In genomic region chrIV:3337275-3337674, ce11 we compare ENCODE assay signal across 6 worm cellular contexts.
TF ChIP-seq lines count a peak whose summit lies in the region.

No protein-coding gene starts in this region.

TF ChIP-seq in whole organism, L1 larva, 84 proteins besides CTCF, POLR2A, EP300 and RAD21:
- TF ChIP-seq unc-86 (tag; optimal IDR thresholded peaks at IDR 0.05; lab: Kevin White, UChicago) (no peak), ceh-8 (GFP tag; optimal IDR thresholded peaks at IDR 0.05; lab: Kevin White, UChicago) (peak; percentile 89), nhr-47 (tag; optimal IDR thresholded peaks at IDR 0.05; lab: Kevin White, UChicago) (no peak), unc-130 (tag; optimal IDR thresholded peaks at IDR 0.05; lab: Kevin White, UChicago) (no peak), sup-37 (GFP tag; optimal IDR thresholded peaks at IDR 0.05; lab: Kevin White, UChicago) (no peak), elt-3 (tag; optimal IDR thresholded peaks at IDR 0.05; lab: Kevin White, UChicago) (no peak)

TF ChIP-seq in whole organism, L4 larva, 104 proteins besides CTCF, POLR2A, EP300 and RAD21:
- no peak for TF ChIP-seq spr-1 (tag; optimal IDR thresholded peaks at IDR 0.05; lab: Kevin White, UChicago)
- TF ChIP-seq aha-1 (tag; lab: Kevin White, UChicago), result peak; percentile 24
- no peak for TF ChIP-seq mep-1 (tag; optimal IDR thresholded peaks at IDR 0.05; lab: Kevin White, UChicago)
- TF ChIP-seq daf-12 (tag; optimal IDR thresholded peaks at IDR 0.05; lab: Kevin White, UChicago), result no peak
- peak; percentile 75; the same call in 1 of the 2 replicates for TF ChIP-seq pha-4 (GFP tag; IDR thresholded peaks at IDR 0.05; lab: Robert Waterston, UW)
- no peak for TF ChIP-seq pha-4 (tag; optimal IDR thresholded peaks at IDR 0.05; lab: Kevin White, UChicago)
- TF ChIP-seq egl-43 (GFP tag; IDR thresholded peaks at IDR 0.05; lab: Robert Waterston, UW), result peak; percentile 61; the same call in 1 of the 2 replicates
- TF ChIP-seq set-16 (GFP tag; IDR thresholded peaks at IDR 0.05; lab: Robert Waterston, UW), result peak; percentile 99
- peak; percentile 26 for TF ChIP-seq sdz-12 (GFP tag; optimal IDR thresholded peaks at IDR 0.05; lab: Kevin White, UChicago)
- TF ChIP-seq unc-62 (GFP tag; optimal IDR thresholded peaks at IDR 0.05 in 1 of 2; lab: Kevin White, UChicago), result peak in 1 of 2 experiments; percentile 9
- TF ChIP-seq unc-62 (tag; optimal IDR thresholded peaks at IDR 0.05; lab: Kevin White, UChicago), result no peak
TF ChIP-seq in whole organism, L4 larva: peak in this region for 6.

TF ChIP-seq in whole organism, early embryonic, 17 proteins besides CTCF, POLR2A, EP300 and RAD21:
- TF ChIP-seq aly-1 (tag; optimal IDR thresholded peaks at IDR 0.05; lab: Kevin White, UChicago) (no peak), tra-4 (tag; optimal IDR thresholded peaks at IDR 0.05; lab: Kevin White, UChicago) (no peak), scrt-1 (GFP tag; IDR thresholded peaks at IDR 0.05; lab: Robert Waterston, UW) (0 out of 2 replicates have a peak, but pooled peaks have one; percentile 55), pes-1 (GFP tag; IDR thresholded peaks at IDR 0.05; lab: Robert Waterston, UW) (peak; percentile 25; the same call in 1 of the 2 replicates), B0310.2 (tag; optimal IDR thresholded peaks at IDR 0.05; lab: Kevin White, UChicago) (no peak), hmg-4 (GFP tag; optimal IDR thresholded peaks at IDR 0.05; lab: Kevin White, UChicago) (peak; percentile 76), sea-1 (GFP tag; conservative IDR thresholded peaks at IDR 0.05; lab: Robert Waterston, UW) (peak; percentile 31; the same call in 1 of the 2 replicates), tbx-11 (GFP tag; IDR thresholded peaks at IDR 0.05; lab: Robert Waterston, UW) (0 out of 2 replicates have a peak, but pooled peaks have one; percentile 55), tbx-37 (GFP tag; conservative IDR thresholded peaks at IDR 0.05; lab: Robert Waterston, UW) (no peak)

TF ChIP-seq in whole organism, midembryonic, 9 proteins besides CTCF, POLR2A, EP300 and RAD21:
- TF ChIP-seq T22C8.4 (GFP tag; IDR thresholded peaks at IDR 0.05; lab: Robert Waterston, UW) (0 out of 2 replicates have a peak, but pooled peaks have one; percentile 25), ztf-23 (GFP tag; IDR thresholded peaks at IDR 0.05; lab: Robert Waterston, UW) (peak; percentile 72), ztf-29 (GFP tag; IDR thresholded peaks at IDR 0.05; lab: Robert Waterston, UW) (no peak), flt-1 (GFP tag; IDR thresholded peaks at IDR 0.05; lab: Robert Waterston, UW) (peak; percentile 74), med-1 (GFP tag; optimal IDR thresholded peaks at IDR 0.05; lab: Kevin White, UChicago; ENCODE audit: insufficient read depth) (no peak), tab-1 (GFP tag; IDR thresholded peaks at IDR 0.05; lab: Robert Waterston, UW) (no peak; the same call in none of the 2 replicates), ref-1 (GFP tag; conservative IDR thresholded peaks at IDR 0.05; lab: Robert Waterston, UW) (peak; percentile 57), klf-2 (GFP tag; conservative IDR thresholded peaks at IDR 0.05; lab: Robert Waterston, UW) (no peak), cog-1 (tag; optimal IDR thresholded peaks at IDR 0.05; lab: Kevin White, UChicago) (no peak)

TF ChIP-seq in whole organism, mixed stage, embryonic, 35 proteins besides CTCF, POLR2A, EP300 and RAD21:
- TF ChIP-seq zip-8 (tag; optimal IDR thresholded peaks at IDR 0.05; lab: Kevin White, UChicago) (no peak), ceh-39 (tag; optimal IDR thresholded peaks at IDR 0.05; lab: Kevin White, UChicago) (no peak), blmp-1 (tag; optimal IDR thresholded peaks at IDR 0.05; lab: Kevin White, UChicago) (no peak), sptf-1 (tag; optimal IDR thresholded peaks at IDR 0.05; lab: Kevin White, UChicago) (peak; percentile 65), drap-1 (GFP tag; optimal IDR thresholded peaks at IDR 0.05; lab: Kevin White, UChicago) (peak; percentile 36), ces-1 (GFP tag; optimal IDR thresholded peaks at IDR 0.05; lab: Kevin White, UChicago) (no peak), sem-2 (GFP tag; optimal IDR thresholded peaks at IDR 0.05; lab: Kevin White, UChicago) (peak; percentile 22), lin-32 (GFP tag; optimal IDR thresholded peaks at IDR 0.05; lab: Kevin White, UChicago) (no peak), nhr-28 (tag; optimal IDR thresholded peaks at IDR 0.05; lab: Kevin White, UChicago) (no peak), nhr-237 (tag; optimal IDR thresholded peaks at IDR 0.05; lab: Kevin White, UChicago) (no peak), ceh-43 (GFP tag; optimal IDR thresholded peaks at IDR 0.05; lab: Kevin White, UChicago) (peak; percentile 10), mls-2 (tag; optimal IDR thresholded peaks at IDR 0.05; lab: Kevin White, UChicago) (peak; percentile 51), cnd-1 (tag; optimal IDR thresholded peaks at IDR 0.05; lab: Kevin White, UChicago) (peak; percentile 46), mep-1 (tag; optimal IDR thresholded peaks at IDR 0.05; lab: Kevin White, UChicago) (no peak), M03D4.4 (tag; optimal IDR thresholded peaks at IDR 0.05; lab: Kevin White, UChicago) (no peak), ceh-83 (GFP tag; optimal IDR thresholded peaks at IDR 0.05; lab: Kevin White, UChicago) (peak; percentile 66)

TF ChIP-seq in whole organism, young adult, 124 proteins besides CTCF, POLR2A, EP300 and RAD21 (continues in another document):
- TF ChIP-seq somi-1 (GFP tag; optimal IDR thresholded peaks at IDR 0.05; lab: Kevin White, UChicago), result peak; percentile 42
- no peak for TF ChIP-seq fkh-3 (tag; optimal IDR thresholded peaks at IDR 0.05; lab: Kevin White, UChicago)
- peak; percentile 32; the same call in 1 of the 2 replicates for TF ChIP-seq K11D2.4 (GFP tag; IDR thresholded peaks at IDR 0.05; lab: Robert Waterston, UW)
- TF ChIP-seq ztf-25 (GFP tag; IDR thresholded peaks at IDR 0.05; lab: Robert Waterston, UW), result 0 out of 2 replicates have a peak, but pooled peaks have one; percentile 4
- TF ChIP-seq F57C9.4 (tag; optimal IDR thresholded peaks at IDR 0.05; lab: Kevin White, UChicago), result no peak
- TF ChIP-seq mes-4 (tag; optimal IDR thresholded peaks at IDR 0.05; lab: Kevin White, UChicago), result no peak
- TF ChIP-seq madf-6 (GFP tag; IDR thresholded peaks at IDR 0.05; lab: Robert Waterston, UW), result peak; percentile 35
- TF ChIP-seq mcd-1 (GFP tag; IDR thresholded peaks at IDR 0.05; lab: Robert Waterston, UW), result peak; percentile 55; the same call in 1 of the 2 replicates
- no peak for TF ChIP-seq T26A5.8 (tag; optimal IDR thresholded peaks at IDR 0.05; lab: Kevin White, UChicago)
- no peak for TF ChIP-seq F22D6.2 (tag; optimal IDR thresholded peaks at IDR 0.05; lab: Kevin White, UChicago)
- no peak for TF ChIP-seq rpc-1 (optimal IDR thresholded peaks at IDR 0.05; lab: Kevin White, UChicago)
- TF ChIP-seq rpc-1 (tag; optimal IDR thresholded peaks at IDR 0.05; lab: Kevin White, UChicago), result no peak
- no peak for TF ChIP-seq ceh-40 (GFP tag; IDR thresholded peaks at IDR 0.05; lab: Robert Waterston, UW)
- TF ChIP-seq B0336.3 (GFP tag; IDR thresholded peaks at IDR 0.05; lab: Robert Waterston, UW), result no peak
- TF ChIP-seq cebp-2 (GFP tag; IDR thresholded peaks at IDR 0.05; lab: Robert Waterston, UW), result no peak
- no peak for TF ChIP-seq zim-3 (tag; optimal IDR thresholded peaks at IDR 0.05; lab: Kevin White, UChicago)
- peak; percentile 94 for TF ChIP-seq zfh-2 (GFP tag; conservative IDR thresholded peaks at IDR 0.05; lab: Robert Waterston, UW)
- TF ChIP-seq dpl-1 (GFP tag; optimal IDR thresholded peaks at IDR 0.05; lab: Kevin White, UChicago), result no peak
- no peak for TF ChIP-seq dpff-1 (tag; optimal IDR thresholded peaks at IDR 0.05; lab: Kevin White, UChicago)
- TF ChIP-seq tbx-9 (tag; optimal IDR thresholded peaks at IDR 0.05; lab: Kevin White, UChicago; ENCODE audit: borderline replicate concordance), result no peak
- no peak for TF ChIP-seq B0035.1 (tag; optimal IDR thresholded peaks at IDR 0.05; lab: Kevin White, UChicago)
- TF ChIP-seq D2030.7 (GFP tag; IDR thresholded peaks at IDR 0.05; lab: Robert Waterston, UW), result peak; percentile 8; the same call in 1 of the 2 replicates
- TF ChIP-seq ztf-18 (tag; optimal IDR thresholded peaks at IDR 0.05; lab: Kevin White, UChicago), result no peak
- TF ChIP-seq Y67H2A.10 (GFP tag; conservative IDR thresholded peaks at IDR 0.05; lab: Robert Waterston, UW), result no peak
- TF ChIP-seq K12H6.12 (tag; optimal IDR thresholded peaks at IDR 0.05; lab: Kevin White, UChicago), result no peak
- no peak for TF ChIP-seq B0261.1 (tag; optimal IDR thresholded peaks at IDR 0.05; lab: Kevin White, UChicago)
- no peak for TF ChIP-seq ztf-3 (GFP tag; optimal IDR thresholded peaks at IDR 0.05; lab: Kevin White, UChicago)
- TF ChIP-seq hlh-12 (tag; optimal IDR thresholded peaks at IDR 0.05; lab: Kevin White, UChicago), result no peak
- TF ChIP-seq sea-2 (GFP tag; IDR thresholded peaks at IDR 0.05; lab: Robert Waterston, UW), result no peak
- no peak for TF ChIP-seq lin-40 (tag; optimal IDR thresholded peaks at IDR 0.05; lab: Kevin White, UChicago)
- TF ChIP-seq madf-10 (tag; optimal IDR thresholded peaks at IDR 0.05; lab: Kevin White, UChicago), result no peak
- TF ChIP-seq lsl-1 (GFP tag; optimal IDR thresholded peaks at IDR 0.05; lab: Kevin White, UChicago), result no peak
- TF ChIP-seq sdz-38 (tag; optimal IDR thresholded peaks at IDR 0.05; lab: Kevin White, UChicago), result no peak
- no peak for TF ChIP-seq nhr-90 (tag; optimal IDR thresholded peaks at IDR 0.05; lab: Kevin White, UChicago)
- no peak for TF ChIP-seq lsy-27 (tag; optimal IDR thresholded peaks at IDR 0.05; lab: Kevin White, UChicago; ENCODE audit: borderline replicate concordance, insufficient read depth)
- 0 out of 2 replicates have a peak, but pooled peaks have one; percentile 44 for TF ChIP-seq F37B4.10 (GFP tag; IDR thresholded peaks at IDR 0.05; lab: Robert Waterston, UW)
- TF ChIP-seq tbp1 (GFP tag; optimal IDR thresholded peaks at IDR 0.05; lab: Kevin White, UChicago), result no peak
- no peak for TF ChIP-seq nfya-1 (tag; optimal IDR thresholded peaks at IDR 0.05; lab: Kevin White, UChicago; ENCODE audit: borderline replicate concordance, insufficient read depth)
- TF ChIP-seq F57A8.1 (GFP tag; optimal IDR thresholded peaks at IDR 0.05; lab: Kevin White, UChicago), result no peak
- TF ChIP-seq ama-1 (optimal IDR thresholded peaks at IDR 0.05; lab: Kevin White, UChicago), result no peak
- TF ChIP-seq ama-1 (GFP tag; optimal IDR thresholded peaks at IDR 0.05; lab: Kevin White, UChicago), result no peak
- TF ChIP-seq madf-3 (GFP tag; IDR thresholded peaks at IDR 0.05; lab: Robert Waterston, UW), result peak; percentile 59; the same call in 1 of the 2 replicates
- TF ChIP-seq pbrm-1 (GFP tag; IDR thresholded peaks at IDR 0.05; lab: Robert Waterston, UW), result no peak
- no peak for TF ChIP-seq him-1 (tag; optimal IDR thresholded peaks at IDR 0.05; lab: Kevin White, UChicago)
- TF ChIP-seq Y53F4B.3 (GFP tag; IDR thresholded peaks at IDR 0.05; lab: Robert Waterston, UW), result no peak
- TF ChIP-seq rcor-1 (GFP tag; IDR thresholded peaks at IDR 0.05; lab: Robert Waterston, UW), result no peak
